Fruit fly (Drosophila melanogaster) whole organism, prepupa: Measurements from ENCODE around the gene Mst84B.
A peak's percentile ranks its signal among the peaks of the same experiment; 100 is the strongest.

Experiments used
- Blimp-1 ChIP-seq: fragments of 200-800 bp; sonication (Bioruptor generic); optimal IDR thresholded peaks from 3 replicates; lab custom pipeline; 2017; ENCODE audit warnings: missing biosample characterization, missing genetic modification characterization, mild to moderate bottlenecking, moderate library complexity, missing genetic modification reagents
- CG16779 ChIP-seq: fragments of 200-800 bp; sonication (Bioruptor generic); optimal IDR thresholded peaks from 3 replicates; lab custom pipeline; 2017; ENCODE audit warnings: missing biosample characterization, mild to moderate bottlenecking, missing genetic modification characterization
- CG3032 ChIP-seq: fragments of 200-800 bp; optimal IDR thresholded peaks from 2 replicates; lab custom pipeline; 2019; ENCODE audit warnings: missing biosample characterization, mild to moderate bottlenecking, missing genetic modification characterization, moderate library complexity
- CG34406 ChIP-seq: fragments of 200-800 bp; sonication (Bioruptor generic); optimal IDR thresholded peaks from 3 replicates; lab custom pipeline; 2016; ENCODE audit warnings: missing biosample characterization, missing genetic modification characterization
- CG6276 ChIP-seq: fragments of 200-800 bp; sonication (Bioruptor generic); optimal IDR thresholded peaks from 2 replicates; lab custom pipeline; 2017; ENCODE audit warnings: missing biosample characterization, mild to moderate bottlenecking, missing genetic modification characterization
- Ets21C ChIP-seq: fragments of 200-800 bp; sonication (Bioruptor generic); optimal IDR thresholded peaks from 3 replicates; lab custom pipeline; 2016; ENCODE audit warnings: missing biosample characterization, missing genetic modification characterization
- Hr39 ChIP-seq: fragments of 200-800 bp; sonication (Bioruptor generic); optimal IDR thresholded peaks from 2 replicates; lab custom pipeline; 2016; ENCODE audit warnings: missing biosample characterization, missing genetic modification characterization
- dac ChIP-seq: fragments of 200-800 bp; sonication (Bioruptor generic); optimal IDR thresholded peaks from 2 replicates; lab custom pipeline; 2017; ENCODE audit warnings: missing biosample characterization, mild to moderate bottlenecking, missing genetic modification characterization
- eg ChIP-seq: fragments of 200-800 bp; sonication (Bioruptor generic); IDR thresholded peaks from 3 replicates; pipeline ENCODE4 v1.3.6; 2022; ENCODE audit warnings: missing biosample characterization, missing genetic modification characterization
- topi ChIP-seq: fragments of 200-800 bp; sonication (Bioruptor generic); optimal IDR thresholded peaks from 3 replicates; lab custom pipeline; 2016; ENCODE audit warnings: missing biosample characterization, missing genetic modification characterization

dm6 chr3R:7108589-7109312, 46.8 kb downstream of the Mst84B start:
- TF ChIP-seq CG16779 (tag; lab: Kevin White, UChicago) (peak; percentile 77), dac (GFP tag; lab: Kevin White, UChicago) (peak; percentile 74), Ets21C (GFP tag; lab: Kevin White, UChicago) (peak; percentile 94), CG34406 (GFP tag; lab: Kevin White, UChicago) (peak; percentile 96), Blimp-1 (peak; percentile 94), CG6276 (GFP tag; lab: Kevin White, UChicago) (peak; percentile 96), topi (GFP tag; lab: Kevin White, UChicago) (peak; percentile 98), Hr39 (GFP tag; lab: Kevin White, UChicago) (peak; percentile 97), eg (no peak), CG3032 (tag; lab: Kevin White, UChicago) (peak; percentile 96)
